ENCODE assay signal across 7 fruit fly cellular contexts in the genomic region with DNA sequence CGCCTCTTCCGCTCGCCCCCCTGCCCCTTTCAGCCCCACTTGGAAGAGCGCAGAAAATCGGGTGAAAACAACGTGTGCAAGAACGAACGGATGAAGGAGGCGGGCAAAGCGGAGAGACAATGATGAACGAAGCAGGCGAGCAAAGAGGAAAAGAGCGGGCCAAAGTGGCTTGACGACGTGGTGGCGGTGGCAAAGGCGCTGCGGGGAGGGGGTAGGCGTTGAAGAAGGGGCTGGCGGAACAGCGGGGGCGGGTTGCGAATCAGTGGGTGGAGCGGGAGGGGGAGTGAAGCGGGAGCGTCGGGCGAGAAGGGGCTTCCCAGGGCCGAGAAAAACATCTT.
TF ChIP-seq lines count a peak whose summit lies in the region.

No protein-coding gene starts in this region.

- no peak for TF ChIP-seq CTCF in whole organism, embryonic (GFP tag; optimal IDR thresholded peaks at IDR 0.05; lab: Kevin White, UChicago)

TF ChIP-seq in Kc167, 6 proteins besides CTCF, POLR2A, EP300 and RAD21:
- no peak for TF ChIP-seq h (optimal IDR thresholded peaks at IDR 0.05; lab: Kevin White, UChicago)
- no peak for TF ChIP-seq Myc (optimal IDR thresholded peaks at IDR 0.05; lab: Kevin White, UChicago)
- no peak for TF ChIP-seq Sin3A (optimal IDR thresholded peaks at IDR 0.05; lab: Kevin White, UChicago)
- peak; percentile 32 for TF ChIP-seq ttk (optimal IDR thresholded peaks at IDR 0.05; lab: Kevin White, UChicago)
- peak; percentile 43 for TF ChIP-seq psq (optimal IDR thresholded peaks at IDR 0.05; lab: Kevin White, UChicago)
TF ChIP-seq in Kc167: peak in this region for 2.

TF ChIP-seq in whole organism, 6 proteins besides CTCF, POLR2A, EP300 and RAD21:
- TF ChIP-seq CG8478 (optimal IDR thresholded peaks at IDR 0.05; lab: Kevin White, UChicago) (no peak), usp (GFP tag; optimal IDR thresholded peaks at IDR 0.05; lab: Kevin White, UChicago) (no peak), Dll (optimal IDR thresholded peaks at IDR 0.05; lab: Kevin White, UChicago) (peak; percentile 63), pan (optimal IDR thresholded peaks at IDR 0.05; lab: Kevin White, UChicago) (no peak), psq (optimal IDR thresholded peaks at IDR 0.05; lab: Kevin White, UChicago) (peak; percentile 67)

TF ChIP-seq in whole organism, adult, 20 proteins besides CTCF, POLR2A, EP300 and RAD21:
- TF ChIP-seq Mnt (GFP tag; optimal IDR thresholded peaks at IDR 0.05; lab: Kevin White, UChicago) (peak; percentile 8), cnc (optimal IDR thresholded peaks at IDR 0.05; lab: Kevin White, UChicago) (no peak), CG12768 (GFP tag; optimal IDR thresholded peaks at IDR 0.05; lab: Kevin White, UChicago) (no peak), Hr96 (GFP tag; optimal IDR thresholded peaks at IDR 0.05; lab: Kevin White, UChicago) (no peak), cic (GFP tag; optimal IDR thresholded peaks at IDR 0.05; lab: Kevin White, UChicago) (peak; percentile 74), tj (GFP tag; optimal IDR thresholded peaks at IDR 0.05; lab: Kevin White, UChicago) (peak; percentile 24), Crg-1 (GFP tag; optimal IDR thresholded peaks at IDR 0.05; lab: Kevin White, UChicago) (no peak)

TF ChIP-seq in whole organism, embryonic, 481 proteins besides CTCF, POLR2A, EP300 and RAD21 (continues in another document):
- TF ChIP-seq p53 (GFP tag; optimal IDR thresholded peaks at IDR 0.05; lab: Kevin White, UChicago) (no peak), esg (GFP tag; conservative IDR thresholded peaks at IDR 0.05; lab: Robert Waterston, UW) (no peak), fru (optimal IDR thresholded peaks at IDR 0.05; lab: Kevin White, UChicago) (no peak), CG17186 (GFP tag; optimal IDR thresholded peaks at IDR 0.05; lab: Kevin White, UChicago) (no peak), Tbp (GFP tag; optimal IDR thresholded peaks at IDR 0.05; lab: Kevin White, UChicago) (no peak), en (GFP tag; optimal IDR thresholded peaks at IDR 0.05; lab: Kevin White, UChicago) (no peak), CG8478 (optimal IDR thresholded peaks at IDR 0.05; lab: Kevin White, UChicago) (no peak), CG8944 (GFP tag; optimal IDR thresholded peaks at IDR 0.05; lab: Kevin White, UChicago) (no peak), amos (GFP tag; IDR thresholded peaks at IDR 0.05; lab: Robert Waterston, UW; ENCODE audit: partially characterized antibody) (peak; percentile 26; the same call in 1 of the 2 replicates), CG34224 (GFP tag; IDR thresholded peaks at IDR 0.05; lab: Robert Waterston, UW; ENCODE audit: partially characterized antibody) (0 out of 3 replicates have a peak, but pooled peaks have one; percentile 39), Lim3 (GFP tag; IDR thresholded peaks at IDR 0.05; lab: Robert Waterston, UW) (no peak), nerfin-2 (GFP tag; IDR thresholded peaks at IDR 0.05; lab: Robert Waterston, UW; ENCODE audit: partially characterized antibody) (no peak), pb (GFP tag; optimal IDR thresholded peaks at IDR 0.05; lab: Kevin White, UChicago) (no peak), dmrt11E (tag; optimal IDR thresholded peaks at IDR 0.05; lab: Kevin White, UChicago) (no peak), CG30431 (GFP tag; optimal IDR thresholded peaks at IDR 0.05; lab: Kevin White, UChicago) (no peak), Med (GFP tag; lab: Kevin White, UChicago) (no peak), Hr3 (GFP tag; optimal IDR thresholded peaks at IDR 0.05; lab: Kevin White, UChicago) (no peak), CG2120 (GFP tag; optimal IDR thresholded peaks at IDR 0.05; lab: Kevin White, UChicago) (no peak)

TF ChIP-seq in whole organism, prepupa, 60 proteins besides CTCF, POLR2A, EP300 and RAD21 (continues in another document):
- TF ChIP-seq CG7368 (GFP tag; optimal IDR thresholded peaks at IDR 0.05; lab: Kevin White, UChicago) (no peak), CG15336 (GFP tag; IDR thresholded peaks at IDR 0.05; lab: Robert Waterston, UW) (peak; percentile 45; the same call in 1 of the 2 replicates), Met (GFP tag; optimal IDR thresholded peaks at IDR 0.05; lab: Kevin White, UChicago) (no peak), CG6808 (GFP tag; optimal IDR thresholded peaks at IDR 0.05; lab: Kevin White, UChicago) (no peak), net (GFP tag; optimal IDR thresholded peaks at IDR 0.05; lab: Kevin White, UChicago) (peak; percentile 12), salr (GFP tag; optimal IDR thresholded peaks at IDR 0.05; lab: Kevin White, UChicago) (no peak), svp (GFP tag; lab: Kevin White, UChicago) (no peak), vri (GFP tag; optimal IDR thresholded peaks at IDR 0.05; lab: Kevin White, UChicago) (no peak), CG6854 (GFP tag; optimal IDR thresholded peaks at IDR 0.05; lab: Kevin White, UChicago) (no peak), CG31627 (GFP tag; optimal IDR thresholded peaks at IDR 0.05; lab: Kevin White, UChicago) (no peak), CG8632 (GFP tag; optimal IDR thresholded peaks at IDR 0.05; lab: Kevin White, UChicago) (no peak), CG34406 (GFP tag; optimal IDR thresholded peaks at IDR 0.05; lab: Kevin White, UChicago) (no peak), CG8319 (GFP tag; optimal IDR thresholded peaks at IDR 0.05; lab: Kevin White, UChicago) (no peak), ss (GFP tag; optimal IDR thresholded peaks at IDR 0.05; lab: Kevin White, UChicago) (no peak), CG8119 (GFP tag; IDR thresholded peaks at IDR 0.05; lab: Robert Waterston, UW) (no peak), CG4318 (GFP tag; optimal IDR thresholded peaks at IDR 0.05; lab: Kevin White, UChicago) (no peak), CG32006 (GFP tag; optimal IDR thresholded peaks at IDR 0.05; lab: Kevin White, UChicago) (no peak), CG3919 (GFP tag; optimal IDR thresholded peaks at IDR 0.05; lab: Kevin White, UChicago) (peak; percentile 15), acj6 (GFP tag; optimal IDR thresholded peaks at IDR 0.05; lab: Kevin White, UChicago) (no peak), CG6163 (GFP tag; IDR thresholded peaks at IDR 0.05; lab: Robert Waterston, UW) (peak; percentile 72)

TF ChIP-seq in whole organism, pupa, 21 proteins besides CTCF, POLR2A, EP300 and RAD21:
- TF ChIP-seq Ets98B (GFP tag; IDR thresholded peaks at IDR 0.05; lab: Robert Waterston, UW) (peak; percentile 31), CG32121 (GFP tag; IDR thresholded peaks at IDR 0.05; lab: Robert Waterston, UW) (no peak), D1 (tag; optimal IDR thresholded peaks at IDR 0.05; lab: Kevin White, UChicago) (no peak), CG13204 (GFP tag; optimal IDR thresholded peaks at IDR 0.05; lab: Kevin White, UChicago) (peak; percentile 82), CG4496 (GFP tag; IDR thresholded peaks at IDR 0.05; lab: Robert Waterston, UW) (0 out of 3 replicates have a peak, but pooled peaks have one; percentile 7), fd96Ca (GFP tag; IDR thresholded peaks at IDR 0.05; lab: Robert Waterston, UW) (peak; percentile 54; the same call in 1 of the 3 replicates)

TF ChIP-seq in whole organism, wandering third instar larva, 38 proteins besides CTCF, POLR2A, EP300 and RAD21:
- peak in 1 of 2 experiments; percentile 19 for TF ChIP-seq dl (GFP tag; optimal IDR thresholded peaks at IDR 0.05; lab: Kevin White, UChicago; ENCODE audit: insufficient read depth in 1 of 2, partially characterized antibody in 2 of 2)
- no peak for TF ChIP-seq Mio (GFP tag; optimal IDR thresholded peaks at IDR 0.05; lab: Kevin White, UChicago)
- TF ChIP-seq Sp1 (GFP tag; optimal IDR thresholded peaks at IDR 0.05; lab: Kevin White, UChicago), result no peak
- TF ChIP-seq psq (GFP tag; optimal IDR thresholded peaks at IDR 0.05; lab: Kevin White, UChicago), result peak; percentile 100
- no peak for TF ChIP-seq Vsx2 (GFP tag; optimal IDR thresholded peaks at IDR 0.05; lab: Kevin White, UChicago; ENCODE audit: partially characterized antibody)
- no peak for TF ChIP-seq sage (GFP tag; optimal IDR thresholded peaks at IDR 0.05; lab: Kevin White, UChicago)
- no peak for TF ChIP-seq lola (GFP tag; optimal IDR thresholded peaks at IDR 0.05; lab: Kevin White, UChicago)
- TF ChIP-seq Hr78 (GFP tag; optimal IDR thresholded peaks at IDR 0.05; lab: Kevin White, UChicago), result no peak
- TF ChIP-seq Rel (GFP tag; optimal IDR thresholded peaks at IDR 0.05; lab: Kevin White, UChicago), result no peak
- peak; percentile 99 for TF ChIP-seq Rel (tag; optimal IDR thresholded peaks at IDR 0.05; lab: Kevin White, UChicago)
- no peak for TF ChIP-seq Jra (GFP tag; optimal IDR thresholded peaks at IDR 0.05; lab: Kevin White, UChicago)
- no peak for TF ChIP-seq CG9705 (GFP tag; optimal IDR thresholded peaks at IDR 0.05; lab: Kevin White, UChicago)
- peak; percentile 27 for TF ChIP-seq h (GFP tag; optimal IDR thresholded peaks at IDR 0.05; lab: Kevin White, UChicago)
- no peak for TF ChIP-seq Abd-B (GFP tag; optimal IDR thresholded peaks at IDR 0.05; lab: Kevin White, UChicago)
- TF ChIP-seq woc (GFP tag; optimal IDR thresholded peaks at IDR 0.05; lab: Kevin White, UChicago), result no peak
